ENCODE assay signal across 1 fruit fly cellular context in the genomic region with DNA sequence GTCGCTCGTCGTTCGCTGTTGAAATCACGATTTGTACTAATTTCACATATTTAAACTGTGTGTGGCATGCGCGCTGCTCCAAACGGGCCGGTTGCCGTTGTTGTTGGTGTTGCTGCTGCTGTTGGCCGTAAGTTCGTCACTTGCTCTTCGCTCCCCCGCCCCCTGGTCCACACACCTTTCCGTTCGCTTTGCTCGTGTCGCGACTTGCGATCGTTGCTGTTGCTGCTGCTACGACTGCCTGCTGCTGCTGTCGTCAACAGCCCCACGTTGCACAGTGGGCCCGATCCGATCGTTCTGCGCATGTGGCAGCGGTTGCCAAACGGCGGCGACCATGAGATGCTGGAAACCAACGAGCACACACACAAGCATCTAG.
TF ChIP-seq lines count a peak whose summit lies in the region.

Gene Dyro, minus strand, starts transcription at position 143 of the 373 bp plus-strand sequence.

TF ChIP-seq in whole organism, embryonic, 481 proteins besides CTCF, POLR2A, EP300 and RAD21 (continued from another document and continues in another):
- no peak for TF ChIP-seq Dad (GFP tag; optimal IDR thresholded peaks at IDR 0.05; lab: Kevin White, UChicago)
- no peak for TF ChIP-seq Dref (GFP tag; IDR thresholded peaks at IDR 0.05; lab: Robert Waterston, UW)
- no peak for TF ChIP-seq Spps (tag; optimal IDR thresholded peaks at IDR 0.05; lab: Kevin White, UChicago)
- TF ChIP-seq lilli (GFP tag; optimal IDR thresholded peaks at IDR 0.05; lab: Kevin White, UChicago), result no peak
- TF ChIP-seq nom (GFP tag; optimal IDR thresholded peaks at IDR 0.05; lab: Kevin White, UChicago), result no peak
- no peak for TF ChIP-seq crp (GFP tag; optimal IDR thresholded peaks at IDR 0.05; lab: Kevin White, UChicago)
- TF ChIP-seq bigmax (GFP tag; optimal IDR thresholded peaks at IDR 0.05; lab: Kevin White, UChicago), result no peak
- TF ChIP-seq CG4854 (GFP tag; optimal IDR thresholded peaks at IDR 0.05; lab: Kevin White, UChicago), result no peak
- TF ChIP-seq HLHmδ (GFP tag; optimal IDR thresholded peaks at IDR 0.05; lab: Kevin White, UChicago), result no peak
- no peak for TF ChIP-seq Hr3 (GFP tag; optimal IDR thresholded peaks at IDR 0.05; lab: Kevin White, UChicago)
- no peak for TF ChIP-seq CG1529 (GFP tag; optimal IDR thresholded peaks at IDR 0.05; lab: Kevin White, UChicago)
- no peak for TF ChIP-seq gro (GFP tag; optimal IDR thresholded peaks at IDR 0.05; lab: Kevin White, UChicago)
- no peak for TF ChIP-seq Dip2 (GFP tag; IDR thresholded peaks at IDR 0.05; lab: Robert Waterston, UW)
- TF ChIP-seq zf30C (GFP tag; optimal IDR thresholded peaks at IDR 0.05; lab: Kevin White, UChicago), result no peak
- TF ChIP-seq Abd-B (GFP tag; optimal IDR thresholded peaks at IDR 0.05; lab: Kevin White, UChicago), result no peak
- TF ChIP-seq CoRest (tag; optimal IDR thresholded peaks at IDR 0.05; lab: Kevin White, UChicago), result no peak
- no peak for TF ChIP-seq jigr1 (GFP tag; IDR thresholded peaks at IDR 0.05; lab: Robert Waterston, UW)
- peak; percentile 51 for TF ChIP-seq CG14441 (GFP tag; IDR thresholded peaks at IDR 0.05; lab: Robert Waterston, UW)
- TF ChIP-seq CG11085 (GFP tag; IDR thresholded peaks at IDR 0.05; lab: Robert Waterston, UW), result no peak
- TF ChIP-seq Meics (GFP tag; optimal IDR thresholded peaks at IDR 0.05; lab: Kevin White, UChicago), result no peak
- TF ChIP-seq B-H1 (GFP tag; IDR thresholded peaks at IDR 0.05; lab: Robert Waterston, UW), result no peak
- TF ChIP-seq CG2678 (tag; optimal IDR thresholded peaks at IDR 0.05; lab: Kevin White, UChicago), result no peak
- TF ChIP-seq CG3838 (GFP tag; optimal IDR thresholded peaks at IDR 0.05; lab: Kevin White, UChicago), result no peak
- no peak for TF ChIP-seq CG8290 (GFP tag; optimal IDR thresholded peaks at IDR 0.05; lab: Kevin White, UChicago)
- TF ChIP-seq CG8290 (tag; optimal IDR thresholded peaks at IDR 0.05; lab: Kevin White, UChicago), result peak in 1 of 2 experiments; percentile 83
- TF ChIP-seq CG42726 (GFP tag; IDR thresholded peaks at IDR 0.05; lab: Robert Waterston, UW; ENCODE audit: partially characterized antibody), result peak; percentile 31; the same call in 1 of the 2 replicates
- TF ChIP-seq CG8765 (GFP tag; IDR thresholded peaks at IDR 0.05; lab: Robert Waterston, UW), result no peak
- peak; percentile 72; the same call in 1 of the 3 replicates for TF ChIP-seq CG2199 (GFP tag; IDR thresholded peaks at IDR 0.05; lab: Robert Waterston, UW)
- TF ChIP-seq CG11723 (GFP tag; optimal IDR thresholded peaks at IDR 0.05; lab: Kevin White, UChicago), result no peak
- TF ChIP-seq tin (GFP tag; optimal IDR thresholded peaks at IDR 0.05; lab: Kevin White, UChicago), result no peak
- no peak for TF ChIP-seq disco-r (GFP tag; optimal IDR thresholded peaks at IDR 0.05; lab: Kevin White, UChicago)
- TF ChIP-seq CG2889 (GFP tag; IDR thresholded peaks at IDR 0.05; lab: Robert Waterston, UW), result no peak
- TF ChIP-seq CG6254 (GFP tag; optimal IDR thresholded peaks at IDR 0.05; lab: Kevin White, UChicago), result no peak
- no peak for TF ChIP-seq CG16813 (GFP tag; IDR thresholded peaks at IDR 0.05; lab: Robert Waterston, UW; ENCODE audit: partially characterized antibody)
- no peak for TF ChIP-seq cwo (GFP tag; optimal IDR thresholded peaks at IDR 0.05; lab: Kevin White, UChicago)
- TF ChIP-seq schlank (tag; optimal IDR thresholded peaks at IDR 0.05; lab: Kevin White, UChicago), result no peak
- TF ChIP-seq peb (GFP tag; IDR thresholded peaks at IDR 0.05; lab: Robert Waterston, UW), result no peak
- no peak for TF ChIP-seq Ets97D (GFP tag; optimal IDR thresholded peaks at IDR 0.05; lab: Kevin White, UChicago)
- TF ChIP-seq chif (GFP tag; optimal IDR thresholded peaks at IDR 0.05; lab: Kevin White, UChicago), result no peak
- TF ChIP-seq br (optimal IDR thresholded peaks at IDR 0.05; lab: Kevin White, UChicago), result no peak
- TF ChIP-seq Opbp (GFP tag; IDR thresholded peaks at IDR 0.05; lab: Robert Waterston, UW; ENCODE audit: partially characterized antibody), result no peak
- no peak for TF ChIP-seq Lpt (GFP tag; optimal IDR thresholded peaks at IDR 0.05; lab: Kevin White, UChicago)
- TF ChIP-seq slp2 (GFP tag; optimal IDR thresholded peaks at IDR 0.05; lab: Kevin White, UChicago), result no peak
- TF ChIP-seq CG6854 (GFP tag; optimal IDR thresholded peaks at IDR 0.05; lab: Kevin White, UChicago), result no peak
- no peak for TF ChIP-seq C15 (GFP tag; IDR thresholded peaks at IDR 0.05; lab: Robert Waterston, UW)
- no peak for TF ChIP-seq grau (tag; optimal IDR thresholded peaks at IDR 0.05; lab: Kevin White, UChicago)
- TF ChIP-seq CG7357 (GFP tag; IDR thresholded peaks at IDR 0.05; lab: Robert Waterston, UW), result no peak
- peak; percentile 62 for TF ChIP-seq CG12769 (tag; optimal IDR thresholded peaks at IDR 0.05; lab: Kevin White, UChicago)
- peak; percentile 58; the same call in 1 of the 2 replicates for TF ChIP-seq bowl (GFP tag; IDR thresholded peaks at IDR 0.05; lab: Robert Waterston, UW)
- no peak for TF ChIP-seq CG10209 (GFP tag; optimal IDR thresholded peaks at IDR 0.05; lab: Kevin White, UChicago)
- no peak for TF ChIP-seq CG8281 (tag; optimal IDR thresholded peaks at IDR 0.05; lab: Kevin White, UChicago)
- TF ChIP-seq CG17361 (GFP tag; IDR thresholded peaks at IDR 0.05; lab: Robert Waterston, UW), result no peak
- TF ChIP-seq Hey (tag; optimal IDR thresholded peaks at IDR 0.05; lab: Kevin White, UChicago), result no peak
- peak; percentile 4; the same call in 1 of the 2 replicates for TF ChIP-seq CG32532 (GFP tag; IDR thresholded peaks at IDR 0.05; lab: Robert Waterston, UW)
- peak; percentile 70; the same call in 2 of the 3 replicates for TF ChIP-seq Optix (GFP tag; IDR thresholded peaks at IDR 0.05; lab: Robert Waterston, UW)
- peak; percentile 6 for TF ChIP-seq sd (tag; optimal IDR thresholded peaks at IDR 0.05; lab: Kevin White, UChicago)
- TF ChIP-seq CG30020 (tag; optimal IDR thresholded peaks at IDR 0.05; lab: Kevin White, UChicago), result no peak
- no peak for TF ChIP-seq exex (tag; optimal IDR thresholded peaks at IDR 0.05; lab: Kevin White, UChicago)
- TF ChIP-seq scrt (GFP tag; optimal IDR thresholded peaks at IDR 0.05; lab: Kevin White, UChicago), result no peak
- TF ChIP-seq tna (GFP tag; IDR thresholded peaks at IDR 0.05; lab: Robert Waterston, UW; ENCODE audit: partially characterized antibody), result no peak
- TF ChIP-seq pnt (GFP tag; optimal IDR thresholded peaks at IDR 0.05; lab: Kevin White, UChicago), result no peak
- peak; percentile 79; the same call in 2 of the 3 replicates for TF ChIP-seq ci (GFP tag; IDR thresholded peaks at IDR 0.05; lab: Robert Waterston, UW)
- no peak for TF ChIP-seq Hmx (GFP tag; optimal IDR thresholded peaks at IDR 0.05; lab: Kevin White, UChicago)
- no peak for TF ChIP-seq tio (GFP tag; optimal IDR thresholded peaks at IDR 0.05; lab: Kevin White, UChicago)
- no peak for TF ChIP-seq dan (GFP tag; IDR thresholded peaks at IDR 0.05; lab: Robert Waterston, UW)
- TF ChIP-seq her (GFP tag; optimal IDR thresholded peaks at IDR 0.05; lab: Kevin White, UChicago), result peak; percentile 5
- no peak for TF ChIP-seq Scr (GFP tag; IDR thresholded peaks at IDR 0.05; lab: Robert Waterston, UW; ENCODE audit: partially characterized antibody)
- TF ChIP-seq sima (GFP tag; optimal IDR thresholded peaks at IDR 0.05; lab: Kevin White, UChicago), result no peak
- TF ChIP-seq tll (GFP tag; optimal IDR thresholded peaks at IDR 0.05; lab: Kevin White, UChicago), result no peak
- TF ChIP-seq Nf-YA (GFP tag; IDR thresholded peaks at IDR 0.05; lab: Robert Waterston, UW), result no peak
- peak; percentile 88 for TF ChIP-seq CG4707 (GFP tag; optimal IDR thresholded peaks at IDR 0.05; lab: Kevin White, UChicago)
- no peak for TF ChIP-seq CG1024 (GFP tag; IDR thresholded peaks at IDR 0.05; lab: Robert Waterston, UW)
- TF ChIP-seq ewg (GFP tag; optimal IDR thresholded peaks at IDR 0.05; lab: Kevin White, UChicago), result no peak
- no peak for TF ChIP-seq Sin3A (optimal IDR thresholded peaks at IDR 0.05; lab: Kevin White, UChicago)
- TF ChIP-seq inv (GFP tag; IDR thresholded peaks at IDR 0.05; lab: Robert Waterston, UW; ENCODE audit: partially characterized antibody), result no peak
- TF ChIP-seq Ptx1 (GFP tag; IDR thresholded peaks at IDR 0.05; lab: Robert Waterston, UW), result no peak
- TF ChIP-seq CG33213 (GFP tag; optimal IDR thresholded peaks at IDR 0.05; lab: Kevin White, UChicago), result no peak
- TF ChIP-seq NFAT (GFP tag; IDR thresholded peaks at IDR 0.05; lab: Robert Waterston, UW), result peak; percentile 64
- peak; percentile 24 for TF ChIP-seq CG1832 (GFP tag; optimal IDR thresholded peaks at IDR 0.05; lab: Kevin White, UChicago)
- TF ChIP-seq Hr39 (optimal IDR thresholded peaks at IDR 0.05; lab: Kevin White, UChicago), result no peak
- TF ChIP-seq ap (GFP tag; IDR thresholded peaks at IDR 0.05; lab: Robert Waterston, UW), result no peak
- no peak for TF ChIP-seq repo (GFP tag; optimal IDR thresholded peaks at IDR 0.05; lab: Kevin White, UChicago)
- TF ChIP-seq Hmr (GFP tag; optimal IDR thresholded peaks at IDR 0.05; lab: Kevin White, UChicago), result no peak
- TF ChIP-seq Rx (GFP tag; IDR thresholded peaks at IDR 0.05; lab: Robert Waterston, UW), result no peak
- TF ChIP-seq Lhr (GFP tag; optimal IDR thresholded peaks at IDR 0.05; lab: Kevin White, UChicago), result no peak
- TF ChIP-seq CG11456 (GFP tag; IDR thresholded peaks at IDR 0.05; lab: Robert Waterston, UW), result peak; percentile 74
- TF ChIP-seq sim (GFP tag; IDR thresholded peaks at IDR 0.05; lab: Robert Waterston, UW), result no peak
- no peak for TF ChIP-seq sob (GFP tag; IDR thresholded peaks at IDR 0.05; lab: Robert Waterston, UW)
- TF ChIP-seq Doc2 (GFP tag; IDR thresholded peaks at IDR 0.05; lab: Robert Waterston, UW), result peak; percentile 36; the same call in 1 of the 2 replicates
- peak; percentile 68 for TF ChIP-seq slbo (GFP tag; IDR thresholded peaks at IDR 0.05; lab: Robert Waterston, UW)
- TF ChIP-seq ssp (GFP tag; IDR thresholded peaks at IDR 0.05; lab: Robert Waterston, UW), result no peak
- no peak for TF ChIP-seq CG18011 (GFP tag; optimal IDR thresholded peaks at IDR 0.05; lab: Kevin White, UChicago)
- TF ChIP-seq H2.0 (GFP tag; IDR thresholded peaks at IDR 0.05; lab: Robert Waterston, UW), result peak; percentile 47; the same call in 1 of the 2 replicates
- TF ChIP-seq eyg (GFP tag; optimal IDR thresholded peaks at IDR 0.05; lab: Kevin White, UChicago), result no peak
- TF ChIP-seq CG17802 (tag; optimal IDR thresholded peaks at IDR 0.05; lab: Kevin White, UChicago), result peak; percentile 13
- TF ChIP-seq dmrt11E (tag; optimal IDR thresholded peaks at IDR 0.05; lab: Kevin White, UChicago), result no peak
- TF ChIP-seq Pdp1 (GFP tag; optimal IDR thresholded peaks at IDR 0.05; lab: Kevin White, UChicago), result no peak
- TF ChIP-seq usp (GFP tag; optimal IDR thresholded peaks at IDR 0.05; lab: Kevin White, UChicago), result no peak
- no peak for TF ChIP-seq CG3163 (GFP tag; optimal IDR thresholded peaks at IDR 0.05; lab: Kevin White, UChicago)
- no peak for TF ChIP-seq aop (GFP tag; IDR thresholded peaks at IDR 0.05; lab: Robert Waterston, UW)
- TF ChIP-seq Kr (GFP tag; optimal IDR thresholded peaks at IDR 0.05; lab: Kevin White, UChicago), result no peak
- no peak; the same call in 1 of the 2 replicates for TF ChIP-seq ara (GFP tag; IDR thresholded peaks at IDR 0.05; lab: Robert Waterston, UW)
- TF ChIP-seq CG17186 (GFP tag; optimal IDR thresholded peaks at IDR 0.05; lab: Kevin White, UChicago), result no peak
- TF ChIP-seq zfh1 (GFP tag; IDR thresholded peaks at IDR 0.05; lab: Robert Waterston, UW), result peak; percentile 34; the same call in 2 of the 3 replicates
- TF ChIP-seq Rfx (GFP tag; IDR thresholded peaks at IDR 0.05; lab: Robert Waterston, UW), result peak; percentile 75
- TF ChIP-seq Dfd (GFP tag; optimal IDR thresholded peaks at IDR 0.05; lab: Kevin White, UChicago), result no peak
- no peak for TF ChIP-seq salm (tag; optimal IDR thresholded peaks at IDR 0.05; lab: Kevin White, UChicago)
- TF ChIP-seq ems (GFP tag; optimal IDR thresholded peaks at IDR 0.05; lab: Kevin White, UChicago), result no peak
- no peak for TF ChIP-seq Nf-YC (tag; optimal IDR thresholded peaks at IDR 0.05; lab: Kevin White, UChicago)
- no peak for TF ChIP-seq dmrt99B (tag; optimal IDR thresholded peaks at IDR 0.05; lab: Kevin White, UChicago)
- TF ChIP-seq CG16863 (GFP tag; optimal IDR thresholded peaks at IDR 0.05; lab: Kevin White, UChicago), result no peak
- no peak for TF ChIP-seq chn (GFP tag; optimal IDR thresholded peaks at IDR 0.05; lab: Kevin White, UChicago)
- TF ChIP-seq CG16779 (GFP tag; IDR thresholded peaks at IDR 0.05; lab: Robert Waterston, UW), result 0 out of 2 replicates have a peak, but pooled peaks have one; percentile 7
- no peak for TF ChIP-seq MBD-R2 (GFP tag; IDR thresholded peaks at IDR 0.05; lab: Robert Waterston, UW)
- TF ChIP-seq lov (optimal IDR thresholded peaks at IDR 0.05; lab: Kevin White, UChicago), result no peak
- 0 out of 3 replicates have a peak, but pooled peaks have one; percentile 8 for TF ChIP-seq lov (GFP tag; IDR thresholded peaks at IDR 0.05; lab: Robert Waterston, UW)
- TF ChIP-seq CG2202 (tag; optimal IDR thresholded peaks at IDR 0.05; lab: Kevin White, UChicago), result no peak
- no peak for TF ChIP-seq Sox102F (GFP tag; optimal IDR thresholded peaks at IDR 0.05; lab: Kevin White, UChicago)
- TF ChIP-seq chm (GFP tag; IDR thresholded peaks at IDR 0.05; lab: Robert Waterston, UW), result no peak
- 0 out of 2 replicates have a peak, but pooled peaks have one; percentile 24 for TF ChIP-seq unc-4 (GFP tag; IDR thresholded peaks at IDR 0.05; lab: Robert Waterston, UW; ENCODE audit: partially characterized antibody)
- TF ChIP-seq ken (GFP tag; IDR thresholded peaks at IDR 0.05; lab: Robert Waterston, UW), result 0 out of 3 replicates have a peak, but pooled peaks have one; percentile 5
- TF ChIP-seq Myb (GFP tag; optimal IDR thresholded peaks at IDR 0.05; lab: Kevin White, UChicago), result no peak
- no peak for TF ChIP-seq sisA (GFP tag; IDR thresholded peaks at IDR 0.05; lab: Robert Waterston, UW)
- TF ChIP-seq fd64A (GFP tag; optimal IDR thresholded peaks at IDR 0.05; lab: Kevin White, UChicago), result no peak
- TF ChIP-seq CG1603 (tag; optimal IDR thresholded peaks at IDR 0.05; lab: Kevin White, UChicago), result peak; percentile 31
- no peak for TF ChIP-seq CG6689 (GFP tag; IDR thresholded peaks at IDR 0.05; lab: Robert Waterston, UW)
- no peak for TF ChIP-seq CG6791 (GFP tag; IDR thresholded peaks at IDR 0.05; lab: Robert Waterston, UW; ENCODE audit: partially characterized antibody)
- TF ChIP-seq CG4404 (GFP tag; IDR thresholded peaks at IDR 0.05; lab: Robert Waterston, UW), result no peak; the same call in 1 of the 2 replicates
- peak; percentile 24; the same call in 1 of the 2 replicates for TF ChIP-seq ranshi (GFP tag; IDR thresholded peaks at IDR 0.05; lab: Robert Waterston, UW)
- TF ChIP-seq fd3F (GFP tag; optimal IDR thresholded peaks at IDR 0.05; lab: Kevin White, UChicago), result no peak
- peak; percentile 90 for TF ChIP-seq chinmo (GFP tag; IDR thresholded peaks at IDR 0.05; lab: Robert Waterston, UW; ENCODE audit: partially characterized antibody)
